Worm (Caenorhabditis elegans) whole organism, late embryonic: Measurements from ENCODE around the gene cal-5.

Experiments used
- C08G9.2 ChIP-seq: sonication (generic microtip); optimal IDR thresholded peaks from 2 replicates; lab custom pipeline; 2016; ENCODE audit warnings: mild to moderate bottlenecking, missing genetic modification characterization, moderate library complexity, missing compliant biosample characterization
- C38D4.7 ChIP-seq: fragments of 200-800 bp; sonication (Bioruptor generic); optimal IDR thresholded peaks from 2 replicates; lab custom pipeline; 2018; ENCODE audit warnings: mild to moderate bottlenecking, missing genetic modification characterization, moderate library complexity, missing compliant biosample characterization
- F13H6.1 ChIP-seq: sonication (generic microtip); optimal IDR thresholded peaks from 2 replicates; lab custom pipeline; 2016; ENCODE audit warnings: missing genetic modification characterization, missing compliant biosample characterization
- ahr-1 ChIP-seq: sonication (generic microtip); optimal IDR thresholded peaks from 2 replicates; lab custom pipeline; 2016; ENCODE audit warnings: missing genetic modification characterization, missing compliant biosample characterization
- ama-1 ChIP-seq: fragments of 150-350 bp; optimal IDR thresholded peaks from 2 replicates; lab custom pipeline; 2014
- ceh-14 ChIP-seq: sonication (generic microtip); optimal IDR thresholded peaks from 2 replicates; lab custom pipeline; 2016; ENCODE audit warnings: missing genotype, missing genetic modification characterization, missing compliant biosample characterization
- ceh-19 ChIP-seq: fragments of 200-800 bp; sonication (Bioruptor generic); optimal IDR thresholded peaks from 2 replicates; lab custom pipeline; 2018; ENCODE audit warnings: mild to moderate bottlenecking, missing genetic modification characterization, missing compliant biosample characterization
- ceh-2 ChIP-seq: sonication (generic microtip); optimal IDR thresholded peaks from 2 replicates; lab custom pipeline; 2016; ENCODE audit warnings: missing genotype, missing genetic modification characterization, missing compliant biosample characterization
- ceh-24 ChIP-seq: sonication (generic microtip); optimal IDR thresholded peaks from 2 replicates; lab custom pipeline; 2016; ENCODE audit warnings: mild to moderate bottlenecking, missing genetic modification characterization, missing compliant biosample characterization
- ceh-30 ChIP-seq: fragments of 150-350 bp; optimal IDR thresholded peaks from 2 replicates; lab custom pipeline; 2014; ENCODE audit warnings: missing biosample characterization, missing genetic modification characterization
- ceh-31 ChIP-seq: sonication (generic microtip); optimal IDR thresholded peaks from 2 replicates; lab custom pipeline; 2016; ENCODE audit warnings: missing genetic modification characterization, missing compliant biosample characterization
- ceh-45 ChIP-seq: fragments of 200-800 bp; sonication (Bioruptor generic); IDR thresholded peaks from 2 replicates; pipeline ENCODE4 v1.3.6; 2022; ENCODE audit warnings: missing genetic modification reagents, missing genetic modification characterization, missing compliant biosample characterization
- ceh-6 ChIP-seq: fragments of 200-800 bp; sonication (Bioruptor generic); optimal IDR thresholded peaks from 2 replicates; lab custom pipeline; 2018; ENCODE audit warnings: mild to moderate bottlenecking, missing genetic modification characterization, missing compliant biosample characterization
- elt-2 ChIP-seq: sonication (generic microtip); optimal IDR thresholded peaks from 2 replicates; lab custom pipeline; 2016; ENCODE audit warnings: missing genetic modification reagents, missing genetic modification characterization, missing compliant biosample characterization
- eyg-1 ChIP-seq: sonication (generic microtip); optimal IDR thresholded peaks from 2 replicates; lab custom pipeline; 2016; ENCODE audit warnings: missing genotype, missing genetic modification characterization, missing compliant biosample characterization
- fax-1 ChIP-seq: sonication (generic microtip); optimal IDR thresholded peaks from 2 replicates; lab custom pipeline; 2016; ENCODE audit warnings: missing genotype, missing genetic modification characterization, missing compliant biosample characterization
- fkh-10 ChIP-seq: fragments of 150-350 bp; optimal IDR thresholded peaks from 2 replicates; lab custom pipeline; 2014; ENCODE audit warnings: missing biosample characterization, missing genetic modification reagents, missing genetic modification characterization
- gmeb-2 ChIP-seq: sonication (generic microtip); optimal IDR thresholded peaks from 2 replicates; lab custom pipeline; 2016; ENCODE audit warnings: missing genetic modification characterization, inconsistent platforms, missing compliant biosample characterization
- hlh-13 ChIP-seq: fragments of 200-800 bp; sonication (Bioruptor generic); optimal IDR thresholded peaks from 2 replicates; lab custom pipeline; 2018; ENCODE audit warnings: mild to moderate bottlenecking, missing genetic modification characterization, missing compliant biosample characterization
- hlh-30 ChIP-seq: sonication (generic microtip); optimal IDR thresholded peaks from 2 replicates; lab custom pipeline; 2017; ENCODE audit warnings: antibody characterized with exemption, missing genetic modification characterization, missing compliant biosample characterization; ENCODE audit not compliant: insufficient read depth
- hlh-8 ChIP-seq: sonication (generic microtip); optimal IDR thresholded peaks from 2 replicates; lab custom pipeline; 2016; ENCODE audit warnings: missing genotype, missing genetic modification characterization, missing compliant biosample characterization
- lim-6 ChIP-seq: sonication (generic microtip); optimal IDR thresholded peaks from 2 replicates; lab custom pipeline; 2016; ENCODE audit warnings: missing genetic modification characterization, missing compliant biosample characterization
- madf-2 ChIP-seq: sonication (generic microtip); optimal IDR thresholded peaks from 2 replicates; lab custom pipeline; 2017; ENCODE audit warnings: missing genetic modification characterization, missing compliant biosample characterization
- nfya-1 ChIP-seq: sonication (generic microtip); optimal IDR thresholded peaks from 2 replicates; lab custom pipeline; 2017; ENCODE audit warnings: missing genetic modification characterization, mild to moderate bottlenecking, missing compliant biosample characterization, antibody characterized with exemption, moderate library complexity
- nhr-232 ChIP-seq: sonication (generic microtip); optimal IDR thresholded peaks from 2 replicates; lab custom pipeline; 2016; ENCODE audit warnings: missing genetic modification characterization, missing compliant biosample characterization
- pag-3 ChIP-seq: sonication (generic microtip); optimal IDR thresholded peaks from 2 replicates; lab custom pipeline; 2016; ENCODE audit warnings: missing compliant biosample characterization, missing genetic modification characterization, borderline replicate concordance
- pat-9 ChIP-seq: fragments of 200-800 bp; sonication (Bioruptor generic); optimal IDR thresholded peaks from 2 replicates; lab custom pipeline; 2018; ENCODE audit warnings: mild to moderate bottlenecking, missing genetic modification characterization, moderate library complexity, missing compliant biosample characterization
- pqm-1 ChIP-seq: sonication (generic microtip); optimal IDR thresholded peaks from 2 replicates; lab custom pipeline; 2016; ENCODE audit warnings: missing genetic modification characterization, missing compliant biosample characterization
- ref-2 ChIP-seq: sonication (generic microtip); optimal IDR thresholded peaks from 2 replicates; lab custom pipeline; 2016; ENCODE audit warnings: missing genetic modification characterization, missing compliant biosample characterization
- rnt-1 ChIP-seq: sonication (generic microtip); optimal IDR thresholded peaks from 2 replicates; lab custom pipeline; 2016; ENCODE audit warnings: missing genetic modification characterization, missing compliant biosample characterization
- sdc-2 ChIP-seq: sonication (generic microtip); optimal IDR thresholded peaks from 2 replicates; lab custom pipeline; 2016; ENCODE audit warnings: missing genotype, missing genetic modification characterization, missing compliant biosample characterization
- sox-4 ChIP-seq: sonication (generic microtip); optimal IDR thresholded peaks from 2 replicates; lab custom pipeline; 2017; ENCODE audit warnings: mild to moderate bottlenecking, missing genetic modification characterization, inconsistent platforms, missing compliant biosample characterization
- syd-9 ChIP-seq: sonication (generic microtip); optimal IDR thresholded peaks from 2 replicates; lab custom pipeline; 2016; ENCODE audit warnings: mild to moderate bottlenecking, missing genetic modification characterization, moderate library complexity, missing compliant biosample characterization
- tbx-7 ChIP-seq: sonication (generic microtip); optimal IDR thresholded peaks from 2 replicates; lab custom pipeline; 2016; ENCODE audit warnings: missing genotype, missing genetic modification characterization, missing compliant biosample characterization
- ttx-3 ChIP-seq: sonication (generic microtip); optimal IDR thresholded peaks from 2 replicates; lab custom pipeline; 2016; ENCODE audit warnings: missing genetic modification reagents, missing genetic modification characterization, missing compliant biosample characterization
- unc-3 ChIP-seq, 2 experiments: fragments of 200-800 bp in 1 of 2; sonication (Bioruptor generic) in 1 of 2; sonication (generic microtip) in 1 of 2; conservative IDR thresholded peaks in 1 of 2; optimal IDR thresholded peaks in 1 of 2; 2 replicates each; pipeline versions ENCODE4 v1.3.6 to Lab custom; 2016 to 2022; ENCODE audit warnings: missing compliant biosample characterization in 2 of 2, missing genetic modification characterization in 2 of 2, missing genetic modification reagents in 1 of 2
- unc-42 ChIP-seq: sonication (generic microtip); optimal IDR thresholded peaks from 2 replicates; lab custom pipeline; 2016; ENCODE audit warnings: missing genotype, missing genetic modification characterization, missing compliant biosample characterization
- unc-55 ChIP-seq: sonication (generic microtip); optimal IDR thresholded peaks from 2 replicates; lab custom pipeline; 2017; ENCODE audit warnings: missing biosample characterization, missing genetic modification reagents, missing genetic modification characterization
- unc-86 ChIP-seq: sonication (generic microtip); optimal IDR thresholded peaks from 2 replicates; lab custom pipeline; 2016; ENCODE audit warnings: missing genetic modification characterization, missing compliant biosample characterization

cal-5 gene

DNA sequence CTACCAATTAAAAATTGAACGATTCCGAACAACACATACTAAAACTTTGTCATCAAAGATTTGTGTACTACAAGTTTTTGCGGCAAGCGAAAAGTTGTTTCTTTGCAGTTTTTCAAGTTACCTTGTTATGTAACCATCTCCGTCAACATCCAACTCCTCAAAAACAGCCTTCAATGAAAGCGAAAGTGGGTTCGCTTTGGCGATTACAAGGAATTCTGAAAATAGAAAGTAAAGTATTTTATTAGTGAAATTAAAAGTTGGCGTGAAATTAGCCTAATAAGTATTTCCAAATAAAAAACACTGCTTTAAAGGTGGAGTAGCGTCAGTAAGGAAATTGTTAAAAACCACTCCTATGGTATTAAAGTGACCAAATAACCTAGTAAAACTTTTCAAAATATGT lies 2.2 kb downstream of the cal-5 start:
- TF ChIP-seq unc-3 (GFP tag; conservative IDR thresholded peaks at IDR 0.05; lab: Robert Waterston, UW) (no peak), unc-3 (tag; optimal IDR thresholded peaks at IDR 0.05; lab: Kevin White, UChicago) (no peak), ceh-45 (GFP tag; lab: Robert Waterston, UW) (no peak), hlh-30 (tag; lab: Kevin White, UChicago) (no peak), ceh-2 (tag; lab: Kevin White, UChicago) (no peak), ref-2 (tag; lab: Kevin White, UChicago) (no peak), unc-55 (no peak)

DNA sequence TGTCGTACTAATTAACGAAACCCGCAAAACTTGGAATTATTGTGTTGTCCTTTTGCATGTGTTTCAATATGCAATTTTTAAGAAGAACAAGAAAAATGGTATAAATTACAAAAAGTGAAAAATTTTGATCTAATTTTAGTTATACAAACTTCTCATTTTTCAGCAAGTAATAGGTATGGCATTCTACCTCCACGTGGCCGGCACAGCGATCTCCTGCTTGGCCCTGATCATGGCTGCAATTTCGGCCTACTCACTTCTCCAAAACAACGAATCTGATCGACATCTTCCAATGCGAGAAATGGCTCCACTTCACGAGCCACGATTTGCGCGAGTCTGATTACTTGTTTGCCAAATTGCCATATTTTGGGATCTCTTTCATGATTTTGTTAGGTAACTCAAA lies 3.9 kb downstream of the cal-5 start:
- TF ChIP-seq unc-55: no peak

DNA sequence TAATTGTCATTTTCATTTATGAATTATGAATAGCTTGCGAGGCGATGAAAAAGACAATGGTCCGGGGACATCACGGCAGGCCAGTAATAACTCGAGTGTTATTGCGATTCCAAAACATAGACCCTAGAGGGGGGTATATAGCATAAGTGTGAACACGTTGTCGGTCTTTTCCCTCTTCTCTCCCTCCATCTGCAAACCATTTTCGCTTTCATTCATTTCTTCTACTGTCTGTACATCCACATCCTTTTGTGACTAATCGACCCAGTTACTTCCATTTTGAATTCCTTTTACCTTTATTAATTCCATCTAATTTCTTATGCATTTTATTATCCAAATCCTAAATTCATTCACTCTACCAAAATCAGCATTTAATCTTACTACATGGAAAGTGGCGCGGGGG lies 6.7 kb downstream of the cal-5 start:
- TF ChIP-seq pag-3 (no peak), unc-86 (tag; lab: Kevin White, UChicago) (no peak), ceh-19 (GFP tag; lab: Kevin White, UChicago) (no peak), ahr-1 (no peak), tbx-7 (tag; lab: Kevin White, UChicago) (no peak), sox-4 (tag; lab: Kevin White, UChicago) (no peak), gmeb-2 (no peak), ceh-30 (tag; lab: Kevin White, UChicago) (no peak), pat-9 (no peak), elt-2 (tag; lab: Kevin White, UChicago) (no peak), sdc-2 (tag; lab: Kevin White, UChicago) (no peak), ceh-2 (tag; lab: Kevin White, UChicago) (no peak), ceh-31 (tag; lab: Kevin White, UChicago) (no peak), hlh-8 (no peak), hlh-13 (GFP tag; lab: Kevin White, UChicago) (no peak), fax-1 (tag; lab: Kevin White, UChicago) (no peak), ceh-6 (GFP tag; lab: Kevin White, UChicago) (no peak), lim-6 (tag; lab: Kevin White, UChicago) (no peak)

DNA sequence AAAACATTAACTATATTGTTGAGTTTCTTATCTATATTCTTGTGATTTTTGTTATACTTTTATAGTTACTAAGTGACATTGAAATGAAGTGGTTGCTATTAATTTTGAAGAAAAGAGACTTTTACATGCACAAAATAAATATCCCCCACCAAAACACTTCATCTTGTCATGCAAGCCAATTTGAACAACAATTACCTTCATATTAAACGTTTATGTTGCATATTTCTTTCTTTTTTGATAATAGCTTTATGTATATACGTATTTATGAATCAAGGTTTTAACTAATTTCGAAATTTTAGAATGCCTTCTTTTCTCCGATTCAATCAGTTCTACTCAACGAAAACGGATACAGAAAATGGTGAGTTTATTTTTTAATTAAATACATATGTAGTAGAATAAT lies 10.0 kb downstream of the cal-5 start, which contains the start of gene clc-7:
Gene clc-7 (plus strand): TSS at position 301 of the 400 bp plus-strand sequence.
- no peak for TF ChIP-seq unc-86 (tag; lab: Kevin White, UChicago)
- TF ChIP-seq pqm-1 (tag; lab: Kevin White, UChicago): no peak
- no peak for TF ChIP-seq syd-9 (tag; lab: Kevin White, UChicago)
- TF ChIP-seq fkh-10 (GFP tag; lab: Kevin White, UChicago): no peak
- TF ChIP-seq madf-2 (tag; lab: Kevin White, UChicago): no peak
- TF ChIP-seq C38D4.7 (GFP tag; lab: Kevin White, UChicago): no peak
- TF ChIP-seq eyg-1: no peak
- TF ChIP-seq ceh-14 (tag; lab: Kevin White, UChicago): no peak
- no peak for TF ChIP-seq unc-42 (tag; lab: Kevin White, UChicago)
- no peak for TF ChIP-seq ttx-3 (tag; lab: Kevin White, UChicago)
- no peak for TF ChIP-seq rnt-1 (tag; lab: Kevin White, UChicago)
- no peak for TF ChIP-seq nhr-232 (tag; lab: Kevin White, UChicago)
- no peak for TF ChIP-seq elt-2 (tag; lab: Kevin White, UChicago)
- TF ChIP-seq F13H6.1 (tag; lab: Kevin White, UChicago): no peak
- TF ChIP-seq ama-1 (lab: Kevin White, UChicago): no peak
- no peak for TF ChIP-seq C08G9.2 (tag; lab: Kevin White, UChicago)
- no peak for TF ChIP-seq ref-2 (tag; lab: Kevin White, UChicago)
- TF ChIP-seq fax-1 (tag; lab: Kevin White, UChicago): no peak
- TF ChIP-seq ceh-24 (tag; lab: Kevin White, UChicago): no peak
- no peak for TF ChIP-seq nfya-1 (tag; lab: Kevin White, UChicago)
